Fruit fly (Drosophila melanogaster): Measurements from ENCODE around the gene CG9281.
A peak's percentile ranks its signal among the peaks of the same experiment; 100 is the strongest.

The CG9281 gene

dm6 chrX:15748945-15749344 is 38.6 kb upstream of the CG9281 start, which contains the start of gene Mvd (continued):
- peak; percentile 17 for TF ChIP-seq hkb (optimal IDR thresholded peaks at IDR 0.05)
- no peak for TF ChIP-seq hkb (GFP tag; IDR thresholded peaks at IDR 0.05)
- TF ChIP-seq al (GFP tag; IDR thresholded peaks at IDR 0.05) = no peak
- TF ChIP-seq gcm (GFP tag; optimal IDR thresholded peaks at IDR 0.05) = no peak
- peak; percentile 65 for TF ChIP-seq pita (GFP tag; optimal IDR thresholded peaks at IDR 0.05)
- peak; percentile 8; the same call in 1 of the 2 replicates for TF ChIP-seq Adf1 (GFP tag; IDR thresholded peaks at IDR 0.05)
- peak; percentile 60 for TF ChIP-seq phol (tag; optimal IDR thresholded peaks at IDR 0.05)
- no peak for TF ChIP-seq CG15696 (tag; optimal IDR thresholded peaks at IDR 0.05)
- no peak for TF ChIP-seq CG8281 (tag; optimal IDR thresholded peaks at IDR 0.05)
- no peak for TF ChIP-seq dati (GFP tag; IDR thresholded peaks at IDR 0.05)
- TF ChIP-seq CG32532 (GFP tag; IDR thresholded peaks at IDR 0.05) = no peak
- no peak for TF ChIP-seq Atf6 (GFP tag; IDR thresholded peaks at IDR 0.05)
- no peak for TF ChIP-seq Gsc (GFP tag; IDR thresholded peaks at IDR 0.05)
- no peak for TF ChIP-seq CHES-1-like (GFP tag; optimal IDR thresholded peaks at IDR 0.05)
- TF ChIP-seq CG8765 (GFP tag; IDR thresholded peaks at IDR 0.05) = no peak
- TF ChIP-seq CG11504 (tag; optimal IDR thresholded peaks at IDR 0.05) = no peak
- no peak for TF ChIP-seq Dip2 (GFP tag; IDR thresholded peaks at IDR 0.05)
- no peak for TF ChIP-seq sna (GFP tag; IDR thresholded peaks at IDR 0.05; ENCODE audit: partially characterized antibody)
- no peak for TF ChIP-seq dan (GFP tag; IDR thresholded peaks at IDR 0.05)
- no peak for TF ChIP-seq TFAM (GFP tag; optimal IDR thresholded peaks at IDR 0.05)
- peak; percentile 44 for TF ChIP-seq stwl (tag; optimal IDR thresholded peaks at IDR 0.05)
- no peak for TF ChIP-seq cato (GFP tag; optimal IDR thresholded peaks at IDR 0.05; ENCODE audit: borderline replicate concordance)
- TF ChIP-seq Hr39 (optimal IDR thresholded peaks at IDR 0.05) = no peak
- no peak for TF ChIP-seq Atf-2 (GFP tag; optimal IDR thresholded peaks at IDR 0.05)
- TF ChIP-seq CG18599 (GFP tag; optimal IDR thresholded peaks at IDR 0.05) = no peak
- TF ChIP-seq run (tag; optimal IDR thresholded peaks at IDR 0.05) = no peak
- TF ChIP-seq lola (GFP tag; optimal IDR thresholded peaks at IDR 0.05) = no peak
- no peak for TF ChIP-seq rib (GFP tag; IDR thresholded peaks at IDR 0.05)
- no peak for TF ChIP-seq disco-r (GFP tag; optimal IDR thresholded peaks at IDR 0.05)
- TF ChIP-seq gsb-n (tag; optimal IDR thresholded peaks at IDR 0.05) = no peak
- TF ChIP-seq Hand (GFP tag; optimal IDR thresholded peaks at IDR 0.05) = no peak
- no peak for TF ChIP-seq CG6272 (GFP tag; IDR thresholded peaks at IDR 0.05)
- TF ChIP-seq corto (GFP tag; optimal IDR thresholded peaks at IDR 0.05) = no peak
- peak; percentile 48 for TF ChIP-seq trem (tag; optimal IDR thresholded peaks at IDR 0.05)
- TF ChIP-seq CG2120 (GFP tag; optimal IDR thresholded peaks at IDR 0.05) = no peak
- TF ChIP-seq Ets97D (GFP tag; optimal IDR thresholded peaks at IDR 0.05) = peak; percentile 77
- peak; percentile 65 for TF ChIP-seq CG12659 (GFP tag; optimal IDR thresholded peaks at IDR 0.05)
- TF ChIP-seq NFAT (GFP tag; IDR thresholded peaks at IDR 0.05) = no peak
- TF ChIP-seq sisA (GFP tag; IDR thresholded peaks at IDR 0.05) = no peak
- no peak for TF ChIP-seq crol (GFP tag; IDR thresholded peaks at IDR 0.05)
- TF ChIP-seq CG7357 (GFP tag; IDR thresholded peaks at IDR 0.05) = no peak
- no peak for TF ChIP-seq Hr78 (GFP tag; optimal IDR thresholded peaks at IDR 0.05)
- no peak for TF ChIP-seq Taf1 (GFP tag; IDR thresholded peaks at IDR 0.05)
- TF ChIP-seq CG17802 (tag; optimal IDR thresholded peaks at IDR 0.05) = no peak
- TF ChIP-seq CG2889 (GFP tag; IDR thresholded peaks at IDR 0.05) = no peak
- TF ChIP-seq CG3847 (GFP tag; IDR thresholded peaks at IDR 0.05) = no peak
- TF ChIP-seq CG1024 (GFP tag; IDR thresholded peaks at IDR 0.05) = no peak
- no peak for TF ChIP-seq Ada2b (GFP tag; IDR thresholded peaks at IDR 0.05)
- TF ChIP-seq HmgZ (tag; optimal IDR thresholded peaks at IDR 0.05) = peak; percentile 74
- no peak for TF ChIP-seq chif (GFP tag; optimal IDR thresholded peaks at IDR 0.05)
- peak; percentile 19 for TF ChIP-seq CG13624 (GFP tag; optimal IDR thresholded peaks at IDR 0.05)
- no peak for TF ChIP-seq gt (GFP tag; IDR thresholded peaks at IDR 0.05)
- peak; percentile 53 for TF ChIP-seq Myb (GFP tag; optimal IDR thresholded peaks at IDR 0.05)

Data from whole organism, embryonic.